Worm (Caenorhabditis elegans) whole organism, young adult: Measurements from ENCODE around the gene K09C8.8.

ENCODE experiments used
- F10E7.11 ChIP-seq: sonication (generic microtip); optimal IDR thresholded peaks from 2 replicates; lab custom pipeline; 2017; ENCODE audit warnings: mild to moderate bottlenecking, missing genetic modification characterization, moderate library complexity, missing compliant biosample characterization
- F33H1.4 ChIP-seq: fragments of 200-800 bp; sonication (Bioruptor generic); IDR thresholded peaks from 2 replicates; pipeline ENCODE4 v1.3.6; 2022; ENCODE audit warnings: missing genetic modification reagents, missing genetic modification characterization, missing compliant biosample characterization
- F37B4.10 ChIP-seq: fragments of 200-800 bp; sonication (Bioruptor generic); IDR thresholded peaks from 2 replicates; pipeline ENCODE4 v1.3.6; 2022; ENCODE audit warnings: missing genetic modification characterization, missing compliant biosample characterization
- F55B11.4 ChIP-seq: sonication (generic microtip); optimal IDR thresholded peaks from 2 replicates; lab custom pipeline; 2016; ENCODE audit warnings: missing compliant biosample characterization, missing genetic modification characterization, borderline replicate concordance; ENCODE audit not compliant: insufficient read depth
- ama-1 ChIP-seq, 3 experiments: fragments of 150-350 bp in 1 of 3; sonication (generic microtip) in 2 of 3; optimal IDR thresholded peaks; 2 replicates each; lab custom pipeline; 2014 to 2018; ENCODE audit warnings: missing biosample characterization in 2 of 3, missing genetic modification characterization in 2 of 3, missing genetic modification reagents in 2 of 3
- aptf-2 ChIP-seq: fragments of 200-800 bp; sonication (Bioruptor generic); conservative IDR thresholded peaks from 2 replicates; pipeline ENCODE4 v1.3.6; 2022; ENCODE audit warnings: missing genetic modification reagents, missing genetic modification characterization, missing compliant biosample characterization
- attf-5 ChIP-seq: fragments of 200-800 bp; sonication (Bioruptor generic); optimal IDR thresholded peaks from 2 replicates; lab custom pipeline; 2018; ENCODE audit warnings: mild to moderate bottlenecking, missing genetic modification characterization, missing compliant biosample characterization
- chd-7 ChIP-seq: sonication (generic microtip); optimal IDR thresholded peaks from 2 replicates; lab custom pipeline; 2016; ENCODE audit warnings: mild to moderate bottlenecking, missing genetic modification characterization, moderate library complexity, missing compliant biosample characterization
- dox-1 ChIP-seq: fragments of 200-800 bp; sonication (Bioruptor generic); IDR thresholded peaks from 2 replicates; pipeline ENCODE4 v1.3.6; 2022; ENCODE audit warnings: missing genetic modification reagents, missing genetic modification characterization, missing compliant biosample characterization
- ets-4 ChIP-seq: fragments of 200-800 bp; sonication (Bioruptor generic); optimal IDR thresholded peaks from 2 replicates; lab custom pipeline; 2018; ENCODE audit warnings: mild to moderate bottlenecking, missing genetic modification characterization, missing compliant biosample characterization
- fkh-3 ChIP-seq: sonication (generic microtip); optimal IDR thresholded peaks from 2 replicates; lab custom pipeline; 2016; ENCODE audit warnings: mild to moderate bottlenecking, missing genetic modification characterization, missing compliant biosample characterization
- him-1 ChIP-seq: sonication (generic microtip); optimal IDR thresholded peaks from 2 replicates; lab custom pipeline; 2016; ENCODE audit warnings: missing genotype, missing genetic modification reagents, missing genetic modification characterization, missing compliant biosample characterization
- hlh-26 ChIP-seq: fragments of 200-800 bp; sonication (Bioruptor generic); conservative IDR thresholded peaks from 2 replicates; pipeline ENCODE4 v1.3.6; 2022; ENCODE audit warnings: missing genetic modification reagents, missing genetic modification characterization, missing compliant biosample characterization
- hmg-20 ChIP-seq: fragments of 200-800 bp; sonication (Bioruptor generic); IDR thresholded peaks from 2 replicates; pipeline ENCODE4 v1.3.6; 2022; ENCODE audit warnings: missing genetic modification reagents, missing genetic modification characterization, missing compliant biosample characterization
- lag-1 ChIP-seq: fragments of 200-800 bp; sonication (Bioruptor generic); IDR thresholded peaks from 2 replicates; pipeline ENCODE4 v1.3.6; 2022; ENCODE audit warnings: missing genetic modification reagents, missing genetic modification characterization, missing compliant biosample characterization
- lin-26 ChIP-seq: fragments of 200-800 bp; sonication (Bioruptor generic); IDR thresholded peaks from 2 replicates; pipeline ENCODE4 v1.3.6; 2022; ENCODE audit warnings: missing genetic modification reagents, missing genetic modification characterization, missing compliant biosample characterization
- lin-40 ChIP-seq: sonication (generic microtip); optimal IDR thresholded peaks from 2 replicates; lab custom pipeline; 2016; ENCODE audit warnings: missing genetic modification characterization, mild to moderate bottlenecking, missing compliant biosample characterization, missing genotype, missing genetic modification reagents
- lin-54 ChIP-seq: fragments of 200-800 bp; sonication (Bioruptor generic); optimal IDR thresholded peaks from 2 replicates; lab custom pipeline; 2018; ENCODE audit warnings: mild to moderate bottlenecking, missing genetic modification characterization, missing compliant biosample characterization
- lir-1 ChIP-seq: fragments of 200-800 bp; sonication (Bioruptor generic); conservative IDR thresholded peaks from 2 replicates; pipeline ENCODE4 v1.3.6; 2022; ENCODE audit warnings: missing genetic modification reagents, missing genetic modification characterization, missing compliant biosample characterization
- lsy-27 ChIP-seq: sonication (generic microtip); optimal IDR thresholded peaks from 2 replicates; lab custom pipeline; 2017; ENCODE audit warnings: missing genetic modification characterization, mild to moderate bottlenecking, missing compliant biosample characterization, antibody characterized with exemption, missing genotype, borderline replicate concordance; ENCODE audit not compliant: insufficient read depth
- madf-10 ChIP-seq: sonication (generic microtip); optimal IDR thresholded peaks from 2 replicates; lab custom pipeline; 2016; ENCODE audit warnings: mild to moderate bottlenecking, missing genetic modification characterization, missing compliant biosample characterization
- madf-6 ChIP-seq: fragments of 200-800 bp; sonication (Bioruptor generic); IDR thresholded peaks from 2 replicates; pipeline ENCODE4 v1.3.6; 2022; ENCODE audit warnings: missing genetic modification reagents, missing genetic modification characterization, missing compliant biosample characterization
- madf-8 ChIP-seq: fragments of 200-800 bp; sonication (Bioruptor generic); conservative IDR thresholded peaks from 2 replicates; pipeline ENCODE4 v1.3.6; 2022; ENCODE audit warnings: missing genetic modification reagents, missing genetic modification characterization, missing compliant biosample characterization
- mes-4 ChIP-seq: sonication (generic microtip); optimal IDR thresholded peaks from 2 replicates; lab custom pipeline; 2016; ENCODE audit warnings: missing genotype, missing genetic modification characterization, missing compliant biosample characterization
- nhr-80 ChIP-seq: sonication (generic microtip); optimal IDR thresholded peaks from 2 replicates; lab custom pipeline; 2016; ENCODE audit warnings: missing genetic modification characterization, missing compliant biosample characterization
- pha-4 ChIP-seq: fragments of 150-350 bp; sonication (generic microtip); optimal IDR thresholded peaks from 2 replicates; lab custom pipeline; 2014; ENCODE audit warnings: missing biosample characterization, missing genetic modification reagents, missing genetic modification characterization
- rec-8 ChIP-seq, 2 experiments: sonication (generic microtip); optimal IDR thresholded peaks; 2 replicates each; lab custom pipeline; 2016; ENCODE audit warnings: mild to moderate bottlenecking in 2 of 2, missing genetic modification characterization in 2 of 2, missing genetic modification reagents in 2 of 2, missing genotype in 2 of 2, missing biosample characterization in 1 of 2, missing compliant biosample characterization in 1 of 2, moderate library complexity in 1 of 2
- sdz-38 ChIP-seq: sonication (generic microtip); optimal IDR thresholded peaks from 2 replicates; lab custom pipeline; 2016; ENCODE audit warnings: missing genotype, missing genetic modification characterization, missing compliant biosample characterization
- snpc-1.1 ChIP-seq: sonication (generic microtip); optimal IDR thresholded peaks from 2 replicates; lab custom pipeline; 2017; ENCODE audit warnings: missing genetic modification characterization, mild to moderate bottlenecking, missing compliant biosample characterization, antibody characterized with exemption, moderate library complexity, missing genotype, missing genetic modification reagents; ENCODE audit not compliant: insufficient read depth
- snpc-1.3 ChIP-seq: sonication (generic microtip); optimal IDR thresholded peaks from 2 replicates; lab custom pipeline; 2017; ENCODE audit warnings: missing genetic modification characterization, mild to moderate bottlenecking, missing compliant biosample characterization, antibody characterized with exemption, moderate library complexity, missing genotype, missing genetic modification reagents; ENCODE audit not compliant: insufficient read depth
- unc-130 ChIP-seq: sonication (generic microtip); optimal IDR thresholded peaks from 2 replicates; lab custom pipeline; 2016; ENCODE audit warnings: missing genetic modification reagents, missing genetic modification characterization, missing compliant biosample characterization
- unc-62 ChIP-seq: fragments of 150-350 bp; optimal IDR thresholded peaks from 2 replicates; lab custom pipeline; 2014; ENCODE audit warnings: missing biosample characterization, missing genetic modification reagents, missing genetic modification characterization
- ztf-22 ChIP-seq: fragments of 200-800 bp; sonication (Bioruptor generic); optimal IDR thresholded peaks from 2 replicates; lab custom pipeline; 2018; ENCODE audit warnings: mild to moderate bottlenecking, missing genetic modification characterization, moderate library complexity, missing compliant biosample characterization
- ztf-25 ChIP-seq: fragments of 200-800 bp; sonication (Bioruptor generic); IDR thresholded peaks from 2 replicates; pipeline ENCODE4 v1.3.6; 2022; ENCODE audit warnings: missing genetic modification reagents, missing genetic modification characterization, missing compliant biosample characterization

Gene K09C8.8

DNA sequence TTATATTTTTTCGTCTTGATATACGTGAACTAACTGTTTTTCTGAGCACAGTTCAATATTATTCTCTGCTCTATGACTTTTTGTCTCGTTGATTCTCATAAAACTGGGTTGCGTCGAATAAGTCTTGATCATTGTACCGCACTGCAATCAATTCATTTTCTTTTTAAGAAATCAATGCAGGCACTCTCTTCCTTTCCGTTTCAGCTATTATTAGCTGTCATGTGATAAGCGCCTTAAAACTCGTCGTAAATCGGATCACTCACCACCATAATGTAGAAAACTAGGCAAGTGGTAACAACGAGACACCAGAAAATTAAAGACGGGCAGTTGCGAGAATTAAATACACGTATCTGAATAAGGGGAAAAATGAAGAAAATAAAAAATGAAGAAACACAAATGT is 36.7 kb downstream of the K09C8.8 start:
- TF ChIP-seq rec-8 (tag; optimal IDR thresholded peaks at IDR 0.05; lab: Kevin White, UChicago) (no peak), lin-40 (tag; lab: Kevin White, UChicago) (no peak), nhr-80 (tag; lab: Kevin White, UChicago) (peak; percentile 42), unc-130 (GFP tag; lab: Kevin White, UChicago) (no peak)
- TF ChIP-seq, all 124 proteins: peak for 1

DNA sequence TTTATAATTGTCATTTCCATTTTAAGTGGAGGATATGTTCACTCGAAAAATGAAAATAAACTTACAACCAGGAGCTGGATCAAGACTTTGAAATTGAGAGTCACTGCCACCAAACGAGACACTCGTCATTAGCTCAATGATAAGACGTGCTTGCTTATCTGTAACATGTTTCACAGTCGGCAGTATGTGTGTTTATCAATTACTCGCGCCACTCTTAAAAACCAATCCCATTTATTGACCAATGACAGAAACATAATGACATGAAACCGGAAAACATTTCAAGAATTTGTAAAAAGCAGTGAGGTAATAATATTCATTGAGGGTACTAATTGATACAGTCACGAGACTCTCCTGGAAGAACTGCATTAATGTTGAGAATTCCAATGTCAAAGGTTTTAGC is 37.3 kb downstream of the K09C8.8 start, which contains the start of gene del-5:
Gene del-5, minus strand, starts transcription at position 130 of the 400 bp plus-strand sequence.
- TF ChIP-seq chd-7 (tag; lab: Kevin White, UChicago): no peak
- TF ChIP-seq unc-62 (GFP tag; lab: Kevin White, UChicago): peak; percentile 14
- TF ChIP-seq ztf-22: no peak
- no peak for TF ChIP-seq F10E7.11
- TF ChIP-seq ets-4 (GFP tag; lab: Kevin White, UChicago): peak; percentile 73
- TF ChIP-seq nhr-80 (tag; lab: Kevin White, UChicago): peak; percentile 58
- no peak for TF ChIP-seq lin-26 (GFP tag; lab: Robert Waterston, UW)
- TF ChIP-seq ama-1 (optimal IDR thresholded peaks at IDR 0.05; lab: Kevin White, UChicago): no peak
- no peak for TF ChIP-seq ama-1 (GFP tag; optimal IDR thresholded peaks at IDR 0.05; lab: Kevin White, UChicago)
- no peak for TF ChIP-seq ztf-25

DNA sequence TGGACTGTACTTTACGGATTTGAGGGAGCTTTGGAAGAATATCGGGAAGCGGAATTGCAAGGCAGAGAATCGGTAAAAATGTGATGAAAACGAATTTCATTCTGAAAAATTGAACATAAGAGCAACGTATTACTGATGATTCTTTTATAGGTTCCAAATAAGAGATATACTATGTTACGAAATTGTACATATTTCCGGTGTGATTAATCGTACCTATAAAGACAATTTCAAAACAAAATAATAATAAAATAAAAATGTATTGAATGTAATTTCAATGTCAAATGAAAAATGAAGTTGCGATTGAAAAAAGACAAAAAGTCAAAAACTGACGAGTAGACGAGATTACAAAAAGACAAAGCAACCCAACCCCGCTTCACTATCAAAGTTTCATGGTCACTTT is 38.2 kb downstream of the K09C8.8 start, which contains the start of gene ttr-31:
Gene ttr-31, minus strand, starts transcription at position 101 of the 400 bp plus-strand sequence.
- TF ChIP-seq him-1 (tag; lab: Kevin White, UChicago) (no peak), F55B11.4 (tag; lab: Kevin White, UChicago) (no peak), pha-4 (tag; lab: Kevin White, UChicago) (no peak), dox-1 (no peak), hlh-26 (no peak), snpc-1.1 (no peak), ztf-22 (no peak), madf-6 (GFP tag; lab: Robert Waterston, UW) (no peak), hmg-20 (no peak), lir-1 (GFP tag; lab: Robert Waterston, UW) (no peak), lag-1 (GFP tag; lab: Robert Waterston, UW) (no peak), fkh-3 (no peak), mes-4 (tag; lab: Kevin White, UChicago) (no peak), snpc-1.3 (tag; lab: Kevin White, UChicago) (no peak), F33H1.4 (GFP tag; lab: Robert Waterston, UW) (no peak), madf-10 (no peak), lsy-27 (no peak), attf-5 (no peak), lin-54 (GFP tag; lab: Kevin White, UChicago) (no peak), F37B4.10 (GFP tag; lab: Robert Waterston, UW) (no peak)

DNA sequence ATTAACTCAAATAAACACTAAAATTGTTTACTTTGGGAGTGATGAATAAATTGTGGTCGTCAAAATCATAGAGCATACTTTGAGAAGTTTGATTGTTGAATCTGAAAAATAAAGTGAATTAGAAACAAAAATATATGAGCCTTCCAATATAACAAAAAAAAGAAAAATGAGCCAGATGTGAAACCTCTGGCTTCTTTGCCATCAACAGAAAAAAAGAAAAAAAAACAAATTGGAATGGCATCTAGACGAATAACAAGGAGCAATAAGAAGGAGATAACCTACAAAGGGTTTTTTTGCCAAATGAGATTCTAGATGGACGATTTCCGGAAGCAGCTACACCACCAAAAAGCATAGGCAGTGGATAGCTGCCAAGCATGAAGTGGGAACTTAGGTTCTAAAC is 39.8 kb downstream of the K09C8.8 start, which contains the start of gene F58A3.4:
Gene F58A3.4, minus strand, starts transcription at position 101 of the 400 bp plus-strand sequence.
- TF ChIP-seq madf-8 (GFP tag; lab: Robert Waterston, UW): no peak
- no peak for TF ChIP-seq aptf-2
- TF ChIP-seq sdz-38 (tag; lab: Kevin White, UChicago): no peak
